Worm (Caenorhabditis elegans): ENCODE data around the gene R04B5.1.

Gene R04B5.1

DNA sequence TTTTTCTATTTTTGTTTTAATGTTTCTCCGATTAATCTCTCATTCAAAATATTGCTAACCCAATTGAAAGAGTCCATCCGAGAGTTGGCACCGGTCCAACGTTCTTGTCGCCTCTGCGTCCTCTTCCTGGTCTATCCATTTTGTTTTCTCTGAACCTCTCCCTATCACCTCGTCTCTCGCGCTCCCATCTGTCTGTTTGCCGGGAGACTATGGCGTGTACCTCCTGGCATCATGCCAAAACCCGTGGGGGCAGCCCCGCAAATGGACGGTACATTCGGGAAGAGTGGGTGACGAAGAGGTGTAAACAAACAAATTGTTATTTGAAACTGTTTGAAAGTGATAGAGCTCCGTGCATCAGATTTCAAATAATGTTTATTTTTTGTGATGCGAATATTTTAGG, 41.9 kb downstream of the R04B5.1 start, which contains the start of gene T06E8.2 (continued):
- TF ChIP-seq efl-3 (GFP tag; optimal IDR thresholded peaks at IDR 0.05) (no peak), lin-14 (GFP tag; optimal IDR thresholded peaks at IDR 0.05) (peak; percentile 88), nhr-71 (tag; optimal IDR thresholded peaks at IDR 0.05) (peak; percentile 80), ama-1 (optimal IDR thresholded peaks at IDR 0.05) (no peak), sptf-1 (tag; optimal IDR thresholded peaks at IDR 0.05) (no peak), elt-2 (tag; optimal IDR thresholded peaks at IDR 0.05) (no peak), lin-13 (GFP tag; optimal IDR thresholded peaks at IDR 0.05) (peak; percentile 13), xbp-1 (tag; optimal IDR thresholded peaks at IDR 0.05) (peak; percentile 35), nhr-76 (tag; optimal IDR thresholded peaks at IDR 0.05) (no peak), dsc-1 (tag; optimal IDR thresholded peaks at IDR 0.05) (peak; percentile 80), aha-1 (tag; optimal IDR thresholded peaks at IDR 0.05) (no peak), nhr-11 (tag; optimal IDR thresholded peaks at IDR 0.05) (no peak), ceh-88 (GFP tag; IDR thresholded peaks at IDR 0.05) (no peak), unc-86 (tag; optimal IDR thresholded peaks at IDR 0.05) (no peak), grh-1 (GFP tag; IDR thresholded peaks at IDR 0.05) (0 out of 2 replicates have a peak, but pooled peaks have one; percentile 34), isw-1 (GFP tag; IDR thresholded peaks at IDR 0.05) (no peak), lir-3 (tag; optimal IDR thresholded peaks at IDR 0.05; ENCODE audit: poor library complexity) (no peak), elt-3 (tag; optimal IDR thresholded peaks at IDR 0.05) (no peak), unc-62 (GFP tag; optimal IDR thresholded peaks at IDR 0.05) (no peak), lin-15B (tag; optimal IDR thresholded peaks at IDR 0.05) (no peak), nhr-85 (tag) (peak; percentile 86), lin-35 (GFP tag; optimal IDR thresholded peaks at IDR 0.05) (peak; percentile 32 to 40), egl-27 (tag; optimal IDR thresholded peaks at IDR 0.05) (peak in 1 of 2 experiments; percentile 15), ztf-4 (tag; optimal IDR thresholded peaks at IDR 0.05) (no peak), unc-130 (tag; optimal IDR thresholded peaks at IDR 0.05) (peak; percentile 67), rnt-1 (tag; optimal IDR thresholded peaks at IDR 0.05) (peak; percentile 52), mep-1 (tag; optimal IDR thresholded peaks at IDR 0.05) (peak; percentile 61), snu-23 (GFP tag; optimal IDR thresholded peaks at IDR 0.05) (peak; percentile 72), aly-2 (tag; optimal IDR thresholded peaks at IDR 0.05) (no peak), mab-9 (GFP tag; IDR thresholded peaks at IDR 0.05) (no peak), hlh-4 (tag; optimal IDR thresholded peaks at IDR 0.05) (no peak), fkh-10 (GFP tag; optimal IDR thresholded peaks at IDR 0.05) (no peak), blmp-1 (tag; optimal IDR thresholded peaks at IDR 0.05) (peak; percentile 24), nhr-28 (tag; optimal IDR thresholded peaks at IDR 0.05) (no peak), ztf-11 (tag; optimal IDR thresholded peaks at IDR 0.05) (peak in 1 of 2 experiments; percentile 10), pax-3 (tag; optimal IDR thresholded peaks at IDR 0.05) (no peak), nhr-19 (GFP tag; conservative IDR thresholded peaks at IDR 0.05) (peak; percentile 58)

DNA sequence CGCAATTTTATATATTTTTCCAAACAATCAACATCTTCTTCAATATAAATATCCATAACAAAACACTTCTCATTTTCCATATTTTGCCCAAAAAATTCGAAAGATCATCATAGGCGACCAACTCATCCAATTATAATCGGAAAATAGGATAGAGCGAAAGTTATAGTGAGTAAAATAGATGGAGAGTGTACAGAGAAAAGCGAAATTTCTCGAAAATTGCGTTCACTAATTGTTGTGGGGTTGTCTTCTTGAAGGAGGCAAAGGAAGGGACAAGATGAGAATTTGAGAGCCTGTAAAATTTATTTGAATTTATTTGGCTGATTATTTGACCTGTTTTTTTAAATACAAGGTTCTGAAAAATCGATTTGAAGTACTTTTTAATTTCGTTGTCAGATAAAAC, 42.6 kb downstream of the R04B5.1 start:
- TF ChIP-seq ets-5 (GFP tag; IDR thresholded peaks at IDR 0.05) = no peak
- peak; percentile 31 for TF ChIP-seq ceh-8 (GFP tag; optimal IDR thresholded peaks at IDR 0.05)
- TF ChIP-seq swsn-7 (tag; optimal IDR thresholded peaks at IDR 0.05) = peak; percentile 15
- TF ChIP-seq elt-2 (tag; optimal IDR thresholded peaks at IDR 0.05) = no peak
- peak in 1 of 2 experiments; percentile 25 for TF ChIP-seq lsy-2 (tag; optimal IDR thresholded peaks at IDR 0.05)
- TF ChIP-seq nhr-85 (tag) = peak; percentile 61
- TF ChIP-seq efl-1 (optimal IDR thresholded peaks at IDR 0.05) = no peak
- peak in 1 of 2 experiments; percentile 89 for TF ChIP-seq efl-1 (GFP tag; optimal IDR thresholded peaks at IDR 0.05 in 1 of 2)
- no peak for TF ChIP-seq zip-4 (GFP tag; optimal IDR thresholded peaks at IDR 0.05)
- TF ChIP-seq lin-14 (GFP tag; optimal IDR thresholded peaks at IDR 0.05) = peak; percentile 52
- TF ChIP-seq blmp-1 (tag; optimal IDR thresholded peaks at IDR 0.05) = peak; percentile 96
- no peak for TF ChIP-seq lir-3 (tag; optimal IDR thresholded peaks at IDR 0.05; ENCODE audit: poor library complexity)
